In the genomic region with DNA sequence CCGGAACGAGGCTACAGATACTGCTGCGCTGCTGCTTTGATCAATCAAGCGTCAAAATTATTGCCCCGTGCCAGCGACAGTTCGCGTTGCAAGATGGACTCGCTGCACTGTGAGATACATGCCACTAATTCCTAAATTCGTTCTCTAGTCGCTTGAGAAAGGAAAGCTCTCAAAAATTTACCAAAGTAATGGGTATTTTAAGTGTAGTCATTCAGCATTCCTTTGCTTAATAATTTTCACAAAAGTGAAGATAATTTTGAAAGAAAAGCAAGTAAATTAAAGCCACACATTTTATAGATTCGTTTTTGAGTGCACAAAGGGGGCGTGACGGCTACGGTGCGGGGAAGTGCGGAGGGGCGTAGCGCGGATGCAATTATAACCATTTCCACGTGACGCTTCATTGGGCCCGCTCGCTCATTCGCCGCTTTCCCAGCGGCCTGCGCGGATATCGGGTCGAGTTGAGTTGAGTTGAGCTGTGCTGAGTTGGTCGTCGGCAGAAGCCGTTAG, we compare ENCODE assay signal across 3 fruit fly cellular contexts.
TF ChIP-seq lines count a peak whose summit lies in the region.

No protein-coding gene starts in this region.

- no peak for TF ChIP-seq CTCF in whole organism, embryonic (GFP tag; optimal IDR thresholded peaks at IDR 0.05; lab: Kevin White, UChicago)

TF ChIP-seq in whole organism, embryonic, 481 proteins besides CTCF, POLR2A, EP300 and RAD21:
- TF ChIP-seq Adf1 (GFP tag; IDR thresholded peaks at IDR 0.05; lab: Robert Waterston, UW) (no peak), CG43689 (GFP tag; IDR thresholded peaks at IDR 0.05; lab: Robert Waterston, UW) (no peak), gsb-n (tag; optimal IDR thresholded peaks at IDR 0.05; lab: Kevin White, UChicago) (peak; percentile 11), CG8290 (GFP tag; optimal IDR thresholded peaks at IDR 0.05; lab: Kevin White, UChicago) (no peak), CG8290 (tag; optimal IDR thresholded peaks at IDR 0.05; lab: Kevin White, UChicago) (no peak), gem (tag; optimal IDR thresholded peaks at IDR 0.05; lab: Kevin White, UChicago) (peak; percentile 6), crol (GFP tag; IDR thresholded peaks at IDR 0.05; lab: Robert Waterston, UW) (peak; percentile 59; the same call in 1 of the 2 replicates), CG31441 (GFP tag; IDR thresholded peaks at IDR 0.05; lab: Robert Waterston, UW) (no peak), CG18262 (tag; optimal IDR thresholded peaks at IDR 0.05; lab: Kevin White, UChicago) (peak; percentile 10), CG7987 (GFP tag; optimal IDR thresholded peaks at IDR 0.05; lab: Kevin White, UChicago) (no peak), CG2199 (GFP tag; IDR thresholded peaks at IDR 0.05; lab: Robert Waterston, UW) (0 out of 3 replicates have a peak, but pooled peaks have one; percentile 22), tup (GFP tag; optimal IDR thresholded peaks at IDR 0.05; lab: Kevin White, UChicago) (no peak), CG1603 (tag; optimal IDR thresholded peaks at IDR 0.05; lab: Kevin White, UChicago) (peak; percentile 21), Med (GFP tag; lab: Kevin White, UChicago) (peak; percentile 8), Sox102F (GFP tag; optimal IDR thresholded peaks at IDR 0.05; lab: Kevin White, UChicago) (peak; percentile 1), sens (GFP tag; lab: Kevin White, UChicago) (peak; percentile 30)

TF ChIP-seq in whole organism, prepupa, 60 proteins besides CTCF, POLR2A, EP300 and RAD21 (continues in another document):
- no peak for TF ChIP-seq fd85E (GFP tag; optimal IDR thresholded peaks at IDR 0.05; lab: Kevin White, UChicago)
- TF ChIP-seq salr (GFP tag; optimal IDR thresholded peaks at IDR 0.05; lab: Kevin White, UChicago), result peak in 1 of 2 experiments; percentile 42
- TF ChIP-seq CG6808 (GFP tag; optimal IDR thresholded peaks at IDR 0.05; lab: Kevin White, UChicago), result no peak
- peak; percentile 68 for TF ChIP-seq CG32006 (GFP tag; optimal IDR thresholded peaks at IDR 0.05; lab: Kevin White, UChicago)
- peak; percentile 28 for TF ChIP-seq CG4318 (GFP tag; optimal IDR thresholded peaks at IDR 0.05; lab: Kevin White, UChicago)
- TF ChIP-seq net (GFP tag; optimal IDR thresholded peaks at IDR 0.05; lab: Kevin White, UChicago), result no peak
- peak; percentile 53; the same call in 1 of the 3 replicates for TF ChIP-seq CG8119 (GFP tag; IDR thresholded peaks at IDR 0.05; lab: Robert Waterston, UW)
- TF ChIP-seq Ets21C (GFP tag; optimal IDR thresholded peaks at IDR 0.05; lab: Kevin White, UChicago), result no peak
- no peak for TF ChIP-seq eg (GFP tag; IDR thresholded peaks at IDR 0.05; lab: Robert Waterston, UW)
- no peak for TF ChIP-seq CG10669 (GFP tag; optimal IDR thresholded peaks at IDR 0.05; lab: Kevin White, UChicago)
- no peak for TF ChIP-seq CG34406 (GFP tag; optimal IDR thresholded peaks at IDR 0.05; lab: Kevin White, UChicago)
- peak; percentile 69 for TF ChIP-seq Hr4 (GFP tag; optimal IDR thresholded peaks at IDR 0.05; lab: Kevin White, UChicago)
- no peak for TF ChIP-seq Blimp-1 (GFP tag; optimal IDR thresholded peaks at IDR 0.05; lab: Kevin White, UChicago)
- no peak for TF ChIP-seq spab (GFP tag; optimal IDR thresholded peaks at IDR 0.05; lab: Kevin White, UChicago)
- no peak for TF ChIP-seq CG6792 (GFP tag; optimal IDR thresholded peaks at IDR 0.05; lab: Kevin White, UChicago)
- no peak for TF ChIP-seq Smox (GFP tag; optimal IDR thresholded peaks at IDR 0.05; lab: Kevin White, UChicago)
- TF ChIP-seq Lpt (GFP tag; optimal IDR thresholded peaks at IDR 0.05; lab: Kevin White, UChicago), result peak; percentile 10
- no peak for TF ChIP-seq Sox102F (GFP tag; optimal IDR thresholded peaks at IDR 0.05; lab: Kevin White, UChicago)
- TF ChIP-seq esn (GFP tag; optimal IDR thresholded peaks at IDR 0.05; lab: Kevin White, UChicago), result no peak
- no peak for TF ChIP-seq CG1621 (tag; optimal IDR thresholded peaks at IDR 0.05; lab: Kevin White, UChicago)
- peak; percentile 24 for TF ChIP-seq OdsH (GFP tag; optimal IDR thresholded peaks at IDR 0.05; lab: Kevin White, UChicago)
- peak; percentile 20 for TF ChIP-seq achi (GFP tag; optimal IDR thresholded peaks at IDR 0.05; lab: Kevin White, UChicago)
- no peak for TF ChIP-seq vri (GFP tag; optimal IDR thresholded peaks at IDR 0.05; lab: Kevin White, UChicago)
- no peak for TF ChIP-seq Hr39 (GFP tag; optimal IDR thresholded peaks at IDR 0.05; lab: Kevin White, UChicago)
- TF ChIP-seq CG6854 (GFP tag; optimal IDR thresholded peaks at IDR 0.05; lab: Kevin White, UChicago), result no peak
- TF ChIP-seq Eip78C (GFP tag; lab: Kevin White, UChicago), result peak; percentile 57
- TF ChIP-seq lz (GFP tag; optimal IDR thresholded peaks at IDR 0.05; lab: Kevin White, UChicago), result no peak
- no peak for TF ChIP-seq dac (GFP tag; optimal IDR thresholded peaks at IDR 0.05; lab: Kevin White, UChicago)
- no peak for TF ChIP-seq CG3919 (GFP tag; optimal IDR thresholded peaks at IDR 0.05; lab: Kevin White, UChicago)
- no peak for TF ChIP-seq Sox14 (GFP tag; optimal IDR thresholded peaks at IDR 0.05; lab: Kevin White, UChicago)
- TF ChIP-seq dsx (GFP tag; optimal IDR thresholded peaks at IDR 0.05; lab: Kevin White, UChicago; ENCODE audit: poor library complexity, severe bottlenecking), result no peak
- no peak for TF ChIP-seq ss (GFP tag; optimal IDR thresholded peaks at IDR 0.05; lab: Kevin White, UChicago)
- TF ChIP-seq CG15336 (GFP tag; IDR thresholded peaks at IDR 0.05; lab: Robert Waterston, UW), result peak; percentile 41; the same call in 1 of the 2 replicates
- TF ChIP-seq Met (GFP tag; optimal IDR thresholded peaks at IDR 0.05; lab: Kevin White, UChicago), result no peak
- TF ChIP-seq fd59A (GFP tag; optimal IDR thresholded peaks at IDR 0.05; lab: Kevin White, UChicago), result no peak
- no peak for TF ChIP-seq CG11762 (GFP tag; optimal IDR thresholded peaks at IDR 0.05; lab: Kevin White, UChicago; ENCODE audit: insufficient read depth)

TF ChIP-seq in whole organism, pupa, 21 proteins besides CTCF, POLR2A, EP300 and RAD21:
- TF ChIP-seq CG12605 (GFP tag; IDR thresholded peaks at IDR 0.05; lab: Robert Waterston, UW) (no peak), CG10348 (GFP tag; IDR thresholded peaks at IDR 0.05; lab: Robert Waterston, UW) (no peak), CG8301 (tag; optimal IDR thresholded peaks at IDR 0.05; lab: Kevin White, UChicago) (peak; percentile 29), fd96Ca (GFP tag; IDR thresholded peaks at IDR 0.05; lab: Robert Waterston, UW) (no peak), Pif1B (GFP tag; optimal IDR thresholded peaks at IDR 0.05; lab: Kevin White, UChicago) (no peak), CG34367 (tag; optimal IDR thresholded peaks at IDR 0.05; lab: Kevin White, UChicago) (no peak), D1 (tag; optimal IDR thresholded peaks at IDR 0.05; lab: Kevin White, UChicago) (no peak), rn (GFP tag; IDR thresholded peaks at IDR 0.05; lab: Robert Waterston, UW) (no peak), CG15710 (tag; optimal IDR thresholded peaks at IDR 0.05; lab: Kevin White, UChicago) (no peak), EcR (GFP tag; optimal IDR thresholded peaks at IDR 0.05; lab: Kevin White, UChicago) (no peak), CG9948 (tag; optimal IDR thresholded peaks at IDR 0.05; lab: Kevin White, UChicago) (no peak), CG32121 (GFP tag; IDR thresholded peaks at IDR 0.05; lab: Robert Waterston, UW) (no peak), CG8159 (tag; optimal IDR thresholded peaks at IDR 0.05; lab: Kevin White, UChicago) (peak; percentile 2), CG14655 (GFP tag; optimal IDR thresholded peaks at IDR 0.05; lab: Kevin White, UChicago) (peak; percentile 30), Pif1A (GFP tag; optimal IDR thresholded peaks at IDR 0.05; lab: Kevin White, UChicago) (no peak), Snoo (tag; optimal IDR thresholded peaks at IDR 0.05; lab: Kevin White, UChicago) (no peak), Ets98B (GFP tag; IDR thresholded peaks at IDR 0.05; lab: Robert Waterston, UW) (peak; percentile 33; the same call in 1 of the 2 replicates), CG4496 (GFP tag; IDR thresholded peaks at IDR 0.05; lab: Robert Waterston, UW) (no peak), gl (tag; optimal IDR thresholded peaks at IDR 0.05; lab: Kevin White, UChicago) (no peak)

Comparison
In these comparisons a context has a peak if more than half of its experiments do, and no peak if none do; other contexts are left out.
1. Of the 7 proteins assayed by ChIP-seq in both whole organism, embryonic and whole organism, prepupa: peak only in whole organism, embryonic: Sox102F; only in whole organism, prepupa: Lpt; in both: none; in neither: 5.